Worm (Caenorhabditis elegans) whole organism, L4/young adult: ENCODE measurements around the gene W05H7.1.

Experiments
- W03F9.2 ChIP-seq: fragments of 150-350 bp; optimal IDR thresholded peaks from 2 replicates; lab custom pipeline; 2014; ENCODE audit warnings: missing biosample characterization, missing genetic modification characterization
- him-1 ChIP-seq: sonication (generic microtip); optimal IDR thresholded peaks from 2 replicates; lab custom pipeline; 2016; ENCODE audit warnings: missing genotype, missing genetic modification reagents, missing genetic modification characterization, missing compliant biosample characterization

DNA sequence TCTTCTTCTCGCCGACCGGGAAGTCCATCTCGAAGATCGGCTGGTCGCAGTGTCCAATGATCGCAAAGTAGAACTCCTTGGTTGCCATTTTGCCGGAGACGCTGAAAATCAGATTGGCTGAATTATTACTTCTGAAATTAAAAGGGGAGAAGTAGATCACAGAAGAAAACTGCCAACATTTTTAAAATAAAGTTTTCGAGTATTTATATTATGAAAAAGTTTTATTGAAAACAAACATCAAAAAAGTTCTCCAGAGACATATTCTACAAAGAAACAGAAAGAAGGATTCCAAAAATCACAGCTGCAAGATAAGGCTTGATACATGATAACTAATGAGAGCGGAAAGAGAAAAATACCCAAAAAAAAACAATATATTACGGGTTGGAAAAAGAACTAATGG, 10.4 kb upstream of the W05H7.1 start, which contains the start of gene sedl-1:
- TF ChIP-seq him-1 (tag; lab: Kevin White, UChicago), result no peak
- no peak for TF ChIP-seq W03F9.2 (tag; lab: Kevin White, UChicago)
